Fruit fly (Drosophila melanogaster) S2 (cell line): ENCODE results near the gene CG34251.

ENCODE experiments used
- CG8478 ChIP-seq: fragments of >200 bp; optimal IDR thresholded peaks from 2 replicates; lab custom pipeline; 2018
- CTCF ChIP-seq, 2 experiments: fragments of >200 bp; optimal IDR thresholded peaks; 2 replicates each; lab custom pipeline; 2018

Gene CG34251

DNA sequence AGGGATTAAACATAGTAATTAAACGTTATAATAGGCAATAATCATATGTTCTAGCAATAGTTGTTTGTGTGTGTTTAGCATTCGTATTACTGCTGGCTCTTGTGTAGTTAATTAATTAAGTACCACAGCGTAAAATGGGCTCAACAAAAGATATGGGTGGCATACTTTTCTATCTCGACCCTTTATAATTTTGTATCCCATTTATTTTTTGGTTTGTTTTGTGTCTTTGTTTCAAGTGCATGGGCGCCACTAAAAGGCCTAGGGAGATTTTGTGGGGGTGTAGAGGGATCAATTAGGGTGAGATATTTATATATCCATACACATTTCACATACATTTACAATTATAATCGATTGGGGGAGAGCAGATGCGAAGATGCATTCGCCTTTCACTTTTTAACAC is 23.9 kb upstream of the CG34251 start:
- TF ChIP-seq CTCF (optimal IDR thresholded peaks at IDR 0.05; lab: Kevin White, UChicago) (no peak), CG8478 (no peak)

DNA sequence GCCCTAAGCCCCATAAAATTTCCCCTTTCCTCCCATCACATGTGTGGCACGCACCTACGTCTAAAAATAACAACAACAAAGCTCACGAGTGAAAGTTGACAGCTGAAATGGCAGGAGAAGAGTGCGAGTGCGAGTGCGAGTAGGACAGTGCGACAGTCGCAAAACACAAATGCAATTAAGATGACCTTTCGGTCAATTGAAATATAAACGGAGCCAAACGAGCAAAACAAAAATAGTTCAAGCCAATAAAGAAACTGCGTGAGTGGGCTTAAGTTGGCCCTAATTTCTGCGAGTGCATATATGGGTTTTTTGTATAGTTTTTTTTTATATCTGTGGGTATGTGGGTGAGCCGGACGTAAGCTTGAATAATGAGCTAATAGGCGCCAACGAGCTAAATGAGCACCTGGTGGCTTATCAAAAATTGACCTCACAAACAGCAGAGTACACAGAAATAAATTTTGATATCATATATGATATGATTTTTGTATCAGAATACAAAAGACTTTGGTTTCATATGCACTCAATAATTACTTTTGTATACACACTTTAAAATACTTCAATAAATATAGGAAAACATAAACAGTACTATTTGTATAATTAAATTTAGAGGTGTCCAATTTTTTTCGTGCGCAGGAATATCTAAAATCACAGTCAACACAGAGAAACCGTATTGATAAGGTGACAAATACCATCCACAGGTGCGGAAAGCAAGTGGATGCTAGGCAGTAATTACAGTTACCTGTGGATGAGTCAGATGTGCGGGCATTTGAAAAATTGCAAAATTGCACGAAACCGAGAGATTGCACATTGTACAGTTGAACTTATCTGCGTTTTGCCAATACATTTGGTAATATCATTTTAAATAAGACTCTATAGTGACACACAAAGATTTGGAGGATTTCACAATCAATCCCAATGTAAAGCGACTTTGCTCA is 19.4 kb upstream of the CG34251 start:
- TF ChIP-seq CG8478 (no peak), CTCF (optimal IDR thresholded peaks at IDR 0.05; lab: Kevin White, UChicago) (no peak)

DNA sequence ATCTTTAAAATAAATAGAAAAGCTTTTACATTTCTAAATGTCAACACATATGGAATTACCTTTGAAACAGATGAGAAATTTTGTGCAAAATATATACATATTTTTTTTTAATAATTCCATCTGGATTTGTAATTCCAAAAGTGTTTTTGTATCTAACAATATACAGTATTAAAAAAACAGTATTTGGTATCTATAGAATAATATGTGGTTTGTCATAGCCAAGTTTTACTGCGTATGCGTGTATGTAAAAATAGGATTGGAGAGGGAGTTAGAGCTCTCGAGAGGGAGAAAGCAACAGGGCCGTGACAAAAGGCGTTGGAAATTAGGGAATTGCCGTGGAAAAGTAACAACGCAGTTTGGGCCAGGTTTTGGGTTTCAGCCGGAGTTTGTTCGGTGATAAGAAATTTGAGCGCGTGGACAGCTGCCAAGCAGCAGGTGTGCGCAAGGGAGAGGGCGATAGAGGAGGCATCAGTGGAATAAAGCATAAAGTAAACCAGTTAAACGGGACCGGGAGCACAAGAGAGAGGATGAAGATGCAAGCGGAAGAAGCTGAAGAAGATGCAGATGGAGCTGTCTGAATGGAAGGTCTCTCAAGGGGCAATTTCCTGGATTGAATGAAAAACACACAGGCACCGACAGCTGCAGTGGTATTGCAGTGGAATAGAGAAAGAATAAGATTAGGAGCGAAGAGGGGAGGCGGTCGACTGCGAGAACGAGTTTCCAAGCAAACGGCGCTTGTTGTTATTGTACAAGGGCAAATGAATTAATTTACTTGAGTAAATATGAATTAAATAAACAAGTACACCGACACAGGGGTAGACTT is 18.3 kb upstream of the CG34251 start:
- TF ChIP-seq CTCF (optimal IDR thresholded peaks at IDR 0.05; lab: Kevin White, UChicago) (no peak), CG8478 (no peak)

DNA sequence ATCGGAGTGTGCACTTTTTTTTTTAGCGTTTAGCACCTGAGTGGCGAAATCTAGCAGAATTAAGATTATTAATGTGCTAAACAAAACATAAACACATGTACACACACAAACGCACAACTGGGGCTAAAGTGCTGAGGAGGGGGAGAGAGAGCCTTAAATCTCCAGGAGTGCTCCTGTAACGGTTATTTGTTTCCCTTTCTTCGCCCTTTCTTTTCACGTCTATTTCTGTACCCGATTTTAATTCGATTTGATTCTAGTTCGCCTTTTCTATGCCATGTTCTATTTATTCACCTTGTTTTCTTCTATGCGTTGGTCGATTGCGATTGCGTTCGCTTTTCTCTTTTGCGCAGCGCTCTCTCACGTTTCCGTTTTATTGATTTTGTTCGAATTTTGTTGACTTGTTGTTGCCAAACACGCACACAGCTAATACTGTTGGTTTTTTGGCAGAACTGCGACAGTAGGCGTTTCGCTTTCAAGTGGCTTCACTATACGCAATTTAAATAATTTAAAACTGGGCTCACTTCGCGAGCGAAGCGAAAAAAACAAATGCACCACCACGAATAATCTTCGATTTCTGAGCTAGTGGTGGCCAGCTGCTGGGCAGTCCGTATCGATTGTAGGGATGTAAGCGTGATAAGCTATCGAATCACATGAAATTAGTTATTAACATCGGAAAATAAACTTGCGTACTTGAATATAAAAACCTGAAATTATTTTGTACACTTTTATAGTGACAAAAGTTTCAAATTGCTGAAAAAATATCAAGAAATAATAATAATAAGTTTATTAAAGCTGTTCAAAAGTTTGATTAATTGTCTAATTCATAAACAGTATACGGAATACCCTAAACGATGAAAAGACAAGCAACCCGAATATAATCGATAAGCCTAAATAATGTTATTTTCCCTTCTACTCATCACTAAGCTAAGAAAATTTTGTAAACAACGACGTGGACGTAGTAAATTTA is 17.4 kb upstream of the CG34251 start, which contains the start of the genes Krn, Ndfip and CG7484:
Krn (minus strand) TSS at position 580 of the 967 bp plus-strand sequence.
Ndfip (minus strand) TSS at position 580 of the 967 bp plus-strand sequence.
CG7484 (plus strand) TSS at position 917 of the 967 bp plus-strand sequence.
- TF ChIP-seq CTCF (optimal IDR thresholded peaks at IDR 0.05; lab: Kevin White, UChicago): no peak
- TF ChIP-seq CG8478: no peak

DNA sequence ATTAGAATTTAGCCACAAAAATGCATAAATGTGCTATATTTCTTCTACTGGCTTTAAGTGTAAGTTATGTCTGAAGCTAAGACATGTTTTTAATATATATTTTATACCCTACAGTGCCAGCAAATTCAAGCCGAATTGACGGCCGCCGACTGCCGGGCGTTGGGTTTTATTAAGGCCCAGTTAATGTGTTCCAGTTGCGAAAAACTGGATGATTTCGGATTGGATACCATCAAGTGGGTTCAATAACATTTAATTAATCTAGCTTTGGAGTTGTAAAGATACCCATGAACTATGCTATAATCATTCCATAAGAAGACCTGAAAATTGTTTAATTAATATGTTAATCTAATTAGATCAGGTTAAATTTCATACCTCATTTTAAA is 16.8 kb upstream of the CG34251 start:
- no peak for TF ChIP-seq CG8478
- TF ChIP-seq CTCF (optimal IDR thresholded peaks at IDR 0.05; lab: Kevin White, UChicago): no peak

DNA sequence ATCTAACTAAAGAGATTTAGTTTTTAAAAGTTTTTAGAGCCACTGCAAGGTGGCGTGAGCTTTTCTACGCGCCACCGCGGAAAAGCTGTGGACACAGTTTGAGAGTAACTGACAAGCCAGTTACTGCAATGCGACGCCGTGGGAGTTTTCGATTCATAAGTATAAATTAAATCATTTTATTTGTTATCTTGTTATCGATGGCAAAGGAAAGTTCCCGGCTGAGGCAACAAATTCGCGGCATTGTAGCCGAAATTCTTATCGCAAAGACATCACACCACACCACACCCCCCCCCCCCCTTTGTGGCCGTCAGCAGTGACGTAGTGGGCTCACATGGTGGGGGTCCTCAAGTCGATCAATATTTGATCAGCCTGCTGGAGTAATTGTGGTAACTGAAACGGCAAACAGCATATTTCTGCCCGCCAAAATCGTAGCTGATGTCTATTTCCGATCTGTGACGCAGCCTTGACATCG is 15.5 kb upstream of the CG34251 start:
- TF ChIP-seq CG8478: no peak
- TF ChIP-seq CTCF (optimal IDR thresholded peaks at IDR 0.05; lab: Kevin White, UChicago): no peak

DNA sequence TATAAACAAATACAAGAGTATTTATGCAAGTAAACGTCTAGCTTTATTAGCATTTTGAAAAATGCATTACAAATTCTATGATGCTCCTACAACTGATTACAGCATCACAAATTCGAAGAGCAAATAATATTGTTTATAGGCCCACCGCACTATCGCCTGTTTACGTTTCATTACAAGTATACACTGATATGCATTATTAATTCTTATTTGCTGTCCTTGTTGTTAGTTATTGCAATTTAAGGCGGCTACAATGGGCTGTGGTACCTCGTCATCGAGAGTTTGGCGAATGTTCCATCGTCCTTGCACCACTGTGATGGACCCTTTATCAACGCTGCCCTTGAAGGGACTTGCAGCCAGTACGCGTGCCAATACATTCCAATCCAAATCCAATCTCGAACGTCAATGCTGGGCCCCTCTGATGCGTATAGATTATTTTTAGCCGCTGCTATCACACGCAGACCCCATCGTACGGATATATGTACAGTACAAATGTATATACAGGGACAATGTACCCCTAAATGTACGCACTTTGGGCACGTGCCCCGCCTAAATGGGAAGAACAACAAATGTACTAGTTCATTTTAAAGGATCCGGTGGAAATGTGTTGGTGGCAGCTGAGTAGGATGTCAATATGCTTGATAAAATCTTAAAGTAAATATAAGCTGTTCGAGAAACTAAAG is 14.6 kb upstream of the CG34251 start:
- TF ChIP-seq CG8478 (no peak), CTCF (optimal IDR thresholded peaks at IDR 0.05; lab: Kevin White, UChicago) (no peak)

DNA sequence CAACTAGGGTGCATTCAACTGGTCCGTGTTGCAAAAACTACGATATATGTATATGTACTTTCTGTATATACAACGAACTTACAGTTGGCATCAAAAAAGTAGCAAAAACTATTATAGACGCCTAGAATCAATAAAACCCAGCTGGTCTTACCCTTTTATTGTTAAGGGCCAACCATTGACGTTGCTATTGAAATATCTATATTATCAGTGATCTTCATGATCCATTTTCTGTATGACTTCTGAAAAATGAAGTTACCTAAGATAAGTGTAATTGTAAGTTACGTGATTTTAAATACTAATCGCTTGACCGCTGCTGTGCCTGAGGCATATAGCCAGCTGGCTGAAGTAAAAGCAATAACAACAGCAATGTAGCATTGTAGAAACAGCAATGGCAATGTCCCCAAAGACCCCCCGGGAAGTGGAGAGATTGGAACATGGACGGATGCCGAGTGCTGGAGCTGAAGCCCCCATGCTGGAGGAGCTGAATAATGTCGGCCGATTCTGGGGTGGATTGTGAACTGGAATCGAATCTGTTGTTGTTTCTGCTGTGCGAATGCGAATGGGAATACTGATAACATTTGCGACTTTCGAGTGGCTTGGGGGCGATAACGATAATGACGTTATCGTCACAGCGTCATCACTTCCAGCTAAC is 13.6 kb upstream of the CG34251 start:
- no peak for TF ChIP-seq CTCF (optimal IDR thresholded peaks at IDR 0.05; lab: Kevin White, UChicago)
- no peak for TF ChIP-seq CG8478

DNA sequence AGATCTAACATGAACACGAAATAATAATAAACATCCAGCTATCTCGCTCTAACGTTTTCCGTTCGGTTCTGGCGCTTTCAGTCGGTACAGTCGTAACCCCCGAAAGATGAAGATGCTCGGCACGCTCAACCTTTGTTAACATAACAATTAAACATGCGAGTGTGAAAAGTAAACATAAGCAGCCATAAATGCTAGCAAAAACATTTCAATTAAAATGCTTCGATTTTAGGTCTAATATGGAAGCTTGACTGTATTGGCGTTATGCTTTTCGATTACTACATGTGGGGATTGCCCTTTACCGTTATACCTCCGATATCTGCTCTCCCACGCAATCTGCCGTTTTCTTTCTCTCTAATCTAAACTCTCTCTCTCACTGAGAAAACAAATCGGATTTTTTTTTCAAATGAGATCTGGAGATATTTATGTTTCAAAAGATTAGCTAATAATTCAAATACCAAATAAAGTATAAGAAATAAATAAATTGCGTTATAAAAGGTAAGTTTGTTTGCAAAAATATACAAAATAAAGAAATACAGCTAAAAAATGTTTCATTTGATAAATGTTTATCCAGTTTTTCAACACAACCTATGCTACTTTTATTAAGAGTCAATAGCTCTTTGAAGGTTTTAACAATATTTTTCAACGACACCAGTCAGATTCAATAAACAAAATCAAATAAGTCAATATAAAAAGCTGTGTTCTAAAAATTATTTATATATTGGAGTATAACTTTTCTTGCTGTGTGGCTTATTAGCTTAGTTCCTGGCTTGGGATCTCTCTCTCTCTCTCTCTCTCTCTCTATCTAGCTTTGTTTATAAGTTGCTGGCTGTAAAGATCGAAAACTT is 12.8 kb upstream of the CG34251 start:
- TF ChIP-seq CTCF (optimal IDR thresholded peaks at IDR 0.05; lab: Kevin White, UChicago) (no peak), CG8478 (no peak)

DNA sequence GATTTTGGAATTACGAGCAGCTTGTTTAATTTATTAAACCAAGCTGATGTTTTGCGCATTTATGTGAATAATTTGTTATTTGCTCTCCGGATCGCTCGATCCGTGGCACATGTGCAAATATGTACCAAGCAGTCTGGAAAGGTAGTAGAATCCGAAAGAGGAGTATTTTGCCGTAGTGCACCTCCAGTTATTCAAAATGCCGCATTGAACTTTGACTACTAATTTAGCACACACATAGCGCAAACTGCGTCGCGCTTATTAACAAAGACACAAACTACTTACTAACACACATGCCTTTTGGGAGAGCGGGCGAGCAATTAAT is 12.2 kb upstream of the CG34251 start:
- TF ChIP-seq CG8478: no peak
- no peak for TF ChIP-seq CTCF (optimal IDR thresholded peaks at IDR 0.05; lab: Kevin White, UChicago)

DNA sequence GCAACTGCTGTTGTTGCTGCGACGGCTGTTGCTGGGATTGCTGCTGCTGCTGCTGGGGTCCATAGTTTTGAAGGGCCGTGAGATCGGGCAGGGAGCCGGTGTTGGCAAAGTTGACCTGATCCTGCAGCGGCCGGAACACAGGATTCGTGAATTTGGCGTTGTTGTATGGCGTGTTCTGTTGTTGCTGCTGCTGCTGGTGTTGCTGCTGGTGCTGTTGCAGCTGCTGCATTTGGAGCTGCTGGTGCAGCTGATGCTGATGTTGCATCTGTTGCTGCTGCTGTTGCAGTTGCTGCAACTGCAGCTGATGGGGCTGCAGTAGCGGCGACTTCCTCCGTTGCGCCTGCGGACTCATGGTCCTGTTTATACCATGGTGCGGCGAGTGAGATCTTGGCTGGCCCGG is 7.8 kb upstream of the CG34251 start:
- TF ChIP-seq CTCF (optimal IDR thresholded peaks at IDR 0.05; lab: Kevin White, UChicago) (no peak), CG8478 (no peak)

DNA sequence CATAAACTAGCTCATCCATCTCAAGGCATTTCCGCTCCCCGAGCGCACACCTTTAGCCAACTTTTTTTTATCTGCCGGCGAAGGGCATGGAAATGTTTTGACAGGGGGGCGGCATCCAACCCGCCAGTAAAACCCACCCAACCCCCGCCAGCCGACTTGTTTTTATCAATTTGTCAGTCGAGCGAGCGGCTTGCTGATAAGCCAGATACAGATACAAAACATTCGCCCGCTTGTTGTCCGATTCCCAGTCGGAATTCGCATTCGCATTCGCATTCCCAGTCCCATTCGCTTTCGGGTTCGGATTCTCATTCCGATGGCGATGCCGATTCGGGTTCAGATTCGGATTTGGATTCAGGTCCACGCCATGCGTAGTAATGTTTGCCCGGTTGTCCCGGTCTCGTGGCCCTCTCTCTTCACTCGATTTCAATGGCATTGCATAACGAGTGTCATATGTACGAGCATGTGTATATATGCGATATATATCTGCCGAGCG is 6.3 kb upstream of the CG34251 start:
- TF ChIP-seq CG8478 (no peak), CTCF (optimal IDR thresholded peaks at IDR 0.05; lab: Kevin White, UChicago) (no peak)
